Worm (Caenorhabditis elegans): ENCODE data around the gene C06E7.4.

Gene C06E7.4

ce11 chrIV:5834182-5834581, 25.6 kb downstream of the C06E7.4 start:
- TF ChIP-seq isw-1 (GFP tag; IDR thresholded peaks at IDR 0.05) (no peak), lin-14 (GFP tag; optimal IDR thresholded peaks at IDR 0.05) (peak; percentile 21)

ce11 chrIV:5832801-5833200, 27.0 kb downstream of the C06E7.4 start:
- no peak for TF ChIP-seq fkh-4 (tag; optimal IDR thresholded peaks at IDR 0.05; ENCODE audit: borderline replicate concordance)
- TF ChIP-seq fkh-10 (GFP tag; optimal IDR thresholded peaks at IDR 0.05), result no peak
- no peak for TF ChIP-seq F16B12.6 (tag; optimal IDR thresholded peaks at IDR 0.05)
- TF ChIP-seq swsn-7 (tag; optimal IDR thresholded peaks at IDR 0.05), result no peak
- no peak for TF ChIP-seq fkh-8 (tag; optimal IDR thresholded peaks at IDR 0.05)
- TF ChIP-seq C16A3.4 (tag; optimal IDR thresholded peaks at IDR 0.05), result no peak
- no peak for TF ChIP-seq skn-1 (tag; optimal IDR thresholded peaks at IDR 0.05)
- TF ChIP-seq unc-62 (GFP tag; optimal IDR thresholded peaks at IDR 0.05), result no peak
- TF ChIP-seq hlh-17 (GFP tag; optimal IDR thresholded peaks at IDR 0.05; ENCODE audit: borderline replicate concordance), result no peak
- no peak for TF ChIP-seq ceh-88 (GFP tag; IDR thresholded peaks at IDR 0.05)
- TF ChIP-seq nhr-71 (tag; optimal IDR thresholded peaks at IDR 0.05), result no peak
- TF ChIP-seq lir-3 (tag; optimal IDR thresholded peaks at IDR 0.05; ENCODE audit: poor library complexity), result no peak
- no peak for TF ChIP-seq nhr-12 (tag; optimal IDR thresholded peaks at IDR 0.05)
- TF ChIP-seq pqm-1 (tag; optimal IDR thresholded peaks at IDR 0.05), result no peak
- no peak for TF ChIP-seq dsc-1 (tag; optimal IDR thresholded peaks at IDR 0.05)
- TF ChIP-seq nhr-237 (tag; optimal IDR thresholded peaks at IDR 0.05), result no peak
- no peak for TF ChIP-seq tlp-1 (tag; optimal IDR thresholded peaks at IDR 0.05)

ce11 chrIV:5824493-5824892, 35.3 kb downstream of the C06E7.4 start, which contains the start of gene egal-1:
Gene egal-1, plus strand, starts transcription at chrIV:5824793.
- TF ChIP-seq fkh-8 (tag; optimal IDR thresholded peaks at IDR 0.05) (no peak), nhr-11 (tag; optimal IDR thresholded peaks at IDR 0.05) (no peak), elt-2 (tag; optimal IDR thresholded peaks at IDR 0.05) (no peak), nhr-19 (GFP tag; conservative IDR thresholded peaks at IDR 0.05) (no peak), fos-1 (tag; optimal IDR thresholded peaks at IDR 0.05) (no peak), aly-2 (tag; optimal IDR thresholded peaks at IDR 0.05) (no peak), C04F5.9 (tag; optimal IDR thresholded peaks at IDR 0.05) (no peak), zip-4 (GFP tag; optimal IDR thresholded peaks at IDR 0.05) (no peak), tbx-2 (tag; optimal IDR thresholded peaks at IDR 0.05) (no peak), hpl-2 (GFP tag; optimal IDR thresholded peaks at IDR 0.05) (no peak), jun-1 (tag; optimal IDR thresholded peaks at IDR 0.05) (no peak), efl-3 (GFP tag; optimal IDR thresholded peaks at IDR 0.05) (no peak), xbp-1 (tag; optimal IDR thresholded peaks at IDR 0.05) (no peak), vab-15 (tag; optimal IDR thresholded peaks at IDR 0.05) (no peak), fkh-4 (tag; optimal IDR thresholded peaks at IDR 0.05; ENCODE audit: borderline replicate concordance) (no peak), ceh-90 (tag; optimal IDR thresholded peaks at IDR 0.05) (no peak)

DNA sequence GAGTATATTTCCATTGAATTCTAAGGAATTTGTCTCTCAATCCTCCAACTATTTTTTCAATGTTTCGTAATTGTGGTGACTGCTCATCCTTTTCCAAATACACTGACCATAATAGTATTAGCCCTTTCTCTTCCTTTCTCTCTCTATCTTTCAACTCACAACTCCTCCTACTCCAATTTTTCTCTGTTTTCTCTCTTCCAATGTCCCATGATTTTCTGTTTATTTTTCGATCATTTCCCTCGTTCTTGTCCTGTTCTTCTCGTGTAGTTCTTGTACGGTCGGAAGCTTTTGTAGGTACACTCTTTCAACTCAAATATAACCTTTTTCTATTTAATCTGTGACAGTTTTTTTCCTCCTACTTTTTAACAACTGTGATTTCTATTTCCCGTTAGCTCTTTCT, 37.8 kb downstream of the C06E7.4 start:
- TF ChIP-seq nhr-237 (tag; optimal IDR thresholded peaks at IDR 0.05), result peak; percentile 4
- TF ChIP-seq nhr-77 (tag; optimal IDR thresholded peaks at IDR 0.05), result peak; percentile 62
- no peak for TF ChIP-seq ceh-8 (GFP tag; optimal IDR thresholded peaks at IDR 0.05)
- TF ChIP-seq nhr-71 (tag; optimal IDR thresholded peaks at IDR 0.05), result peak; percentile 11
- TF ChIP-seq lin-15B (tag; optimal IDR thresholded peaks at IDR 0.05), result no peak
- no peak for TF ChIP-seq ceh-82 (tag; optimal IDR thresholded peaks at IDR 0.05)
- TF ChIP-seq unc-62 (GFP tag; optimal IDR thresholded peaks at IDR 0.05), result no peak
- peak; percentile 15 for TF ChIP-seq nhr-85 (tag)
- peak; percentile 34 for TF ChIP-seq snu-23 (GFP tag; optimal IDR thresholded peaks at IDR 0.05)
- no peak for TF ChIP-seq xbp-1 (tag; optimal IDR thresholded peaks at IDR 0.05)
- no peak for TF ChIP-seq C04F5.9 (tag; optimal IDR thresholded peaks at IDR 0.05)
- peak; percentile 57 for TF ChIP-seq tbx-2 (tag; optimal IDR thresholded peaks at IDR 0.05)
- TF ChIP-seq nhr-20 (tag; optimal IDR thresholded peaks at IDR 0.05), result peak; percentile 35
- no peak for TF ChIP-seq egl-13 (tag; optimal IDR thresholded peaks at IDR 0.05)
- no peak for TF ChIP-seq lin-35 (GFP tag; optimal IDR thresholded peaks at IDR 0.05)
- TF ChIP-seq lin-14 (GFP tag; optimal IDR thresholded peaks at IDR 0.05), result peak; percentile 80
- no peak for TF ChIP-seq nhr-76 (tag; optimal IDR thresholded peaks at IDR 0.05)
- no peak for TF ChIP-seq Y116A8C.19 (tag; optimal IDR thresholded peaks at IDR 0.05; ENCODE audit: borderline replicate concordance)
- peak in 1 of 3 experiments; percentile 16 for TF ChIP-seq dpl-1 (GFP tag; optimal IDR thresholded peaks at IDR 0.05)
- TF ChIP-seq efl-1 (optimal IDR thresholded peaks at IDR 0.05), result no peak
- no peak for TF ChIP-seq efl-1 (GFP tag; optimal IDR thresholded peaks at IDR 0.05 in 1 of 2)
- TF ChIP-seq alr-1 (tag; optimal IDR thresholded peaks at IDR 0.05; ENCODE audit: borderline replicate concordance), result no peak
- TF ChIP-seq lsy-2 (tag; optimal IDR thresholded peaks at IDR 0.05), result peak in 1 of 2 experiments; percentile 37
- no peak for TF ChIP-seq swsn-7 (tag; optimal IDR thresholded peaks at IDR 0.05)

All from whole organism, L1 larva.